Worm (Caenorhabditis elegans) whole organism, late embryonic: ENCODE data around the gene srx-67.

ENCODE experiments used
- C38D4.7 ChIP-seq: fragments of 200-800 bp; sonication (Bioruptor generic); optimal IDR thresholded peaks from 2 replicates; lab custom pipeline; 2018; ENCODE audit warnings: mild to moderate bottlenecking, missing genetic modification characterization, moderate library complexity, missing compliant biosample characterization
- K09A11.1 ChIP-seq: sonication (generic microtip); optimal IDR thresholded peaks from 2 replicates; lab custom pipeline; 2017; ENCODE audit warnings: antibody characterized with exemption, mild to moderate bottlenecking, missing genetic modification characterization, missing compliant biosample characterization; ENCODE audit not compliant: insufficient read depth
- T23F11.4 ChIP-seq: fragments of 200-800 bp; sonication (Bioruptor generic); optimal IDR thresholded peaks from 2 replicates; lab custom pipeline; 2018; ENCODE audit warnings: mild to moderate bottlenecking, missing genetic modification characterization, missing compliant biosample characterization
- ahr-1 ChIP-seq: sonication (generic microtip); optimal IDR thresholded peaks from 2 replicates; lab custom pipeline; 2016; ENCODE audit warnings: missing genetic modification characterization, missing compliant biosample characterization
- ceh-14 ChIP-seq: sonication (generic microtip); optimal IDR thresholded peaks from 2 replicates; lab custom pipeline; 2016; ENCODE audit warnings: missing genotype, missing genetic modification characterization, missing compliant biosample characterization
- ceh-18 ChIP-seq: sonication (generic microtip); optimal IDR thresholded peaks from 2 replicates; lab custom pipeline; 2016; ENCODE audit warnings: missing genetic modification characterization, missing compliant biosample characterization
- ceh-22 ChIP-seq: sonication (generic microtip); optimal IDR thresholded peaks from 2 replicates; lab custom pipeline; 2017; ENCODE audit warnings: missing biosample characterization, missing genetic modification characterization
- ceh-24 ChIP-seq: sonication (generic microtip); optimal IDR thresholded peaks from 2 replicates; lab custom pipeline; 2016; ENCODE audit warnings: mild to moderate bottlenecking, missing genetic modification characterization, missing compliant biosample characterization
- ceh-30 ChIP-seq: fragments of 150-350 bp; optimal IDR thresholded peaks from 2 replicates; lab custom pipeline; 2014; ENCODE audit warnings: missing biosample characterization, missing genetic modification characterization
- ceh-34 ChIP-seq: sonication (generic microtip); optimal IDR thresholded peaks from 2 replicates; lab custom pipeline; 2016; ENCODE audit warnings: mild to moderate bottlenecking, missing genetic modification characterization, missing compliant biosample characterization
- ceh-6 ChIP-seq: fragments of 200-800 bp; sonication (Bioruptor generic); optimal IDR thresholded peaks from 2 replicates; lab custom pipeline; 2018; ENCODE audit warnings: mild to moderate bottlenecking, missing genetic modification characterization, missing compliant biosample characterization
- ceh-9 ChIP-seq: sonication (generic microtip); optimal IDR thresholded peaks from 2 replicates; lab custom pipeline; 2016; ENCODE audit warnings: mild to moderate bottlenecking, missing genetic modification characterization, inconsistent platforms, missing compliant biosample characterization
- dve-1 ChIP-seq: sonication (generic microtip); optimal IDR thresholded peaks from 2 replicates; lab custom pipeline; 2017; ENCODE audit warnings: antibody characterized with exemption, mild to moderate bottlenecking, missing genetic modification characterization, missing compliant biosample characterization
- elt-2 ChIP-seq: sonication (generic microtip); optimal IDR thresholded peaks from 2 replicates; lab custom pipeline; 2016; ENCODE audit warnings: missing genetic modification reagents, missing genetic modification characterization, missing compliant biosample characterization
- elt-4 ChIP-seq: sonication (generic microtip); optimal IDR thresholded peaks from 2 replicates; lab custom pipeline; 2016; ENCODE audit warnings: missing genetic modification characterization, missing compliant biosample characterization
- ets-4 ChIP-seq: sonication (generic microtip); optimal IDR thresholded peaks from 2 replicates; lab custom pipeline; 2016; ENCODE audit warnings: missing genetic modification characterization, missing compliant biosample characterization
- gmeb-2 ChIP-seq: sonication (generic microtip); optimal IDR thresholded peaks from 2 replicates; lab custom pipeline; 2016; ENCODE audit warnings: missing genetic modification characterization, inconsistent platforms, missing compliant biosample characterization
- hlh-13 ChIP-seq: fragments of 200-800 bp; sonication (Bioruptor generic); optimal IDR thresholded peaks from 2 replicates; lab custom pipeline; 2018; ENCODE audit warnings: mild to moderate bottlenecking, missing genetic modification characterization, missing compliant biosample characterization
- hlh-15 ChIP-seq: sonication (generic microtip); optimal IDR thresholded peaks from 2 replicates; lab custom pipeline; 2016; ENCODE audit warnings: missing genetic modification characterization, missing compliant biosample characterization
- hlh-30 ChIP-seq: sonication (generic microtip); optimal IDR thresholded peaks from 2 replicates; lab custom pipeline; 2017; ENCODE audit warnings: antibody characterized with exemption, missing genetic modification characterization, missing compliant biosample characterization; ENCODE audit not compliant: insufficient read depth
- hlh-6 ChIP-seq: sonication (generic microtip); optimal IDR thresholded peaks from 2 replicates; lab custom pipeline; 2016; ENCODE audit warnings: missing genotype, missing genetic modification characterization, missing compliant biosample characterization
- lin-11 ChIP-seq: fragments of 200-800 bp; sonication (Bioruptor generic); optimal IDR thresholded peaks from 2 replicates; lab custom pipeline; 2018; ENCODE audit warnings: mild to moderate bottlenecking, missing genetic modification characterization, missing compliant biosample characterization
- madf-2 ChIP-seq: sonication (generic microtip); optimal IDR thresholded peaks from 2 replicates; lab custom pipeline; 2017; ENCODE audit warnings: missing genetic modification characterization, missing compliant biosample characterization
- mec-3 ChIP-seq: sonication (generic microtip); optimal IDR thresholded peaks from 2 replicates; lab custom pipeline; 2016; ENCODE audit warnings: borderline replicate concordance, missing genetic modification characterization, missing compliant biosample characterization
- nfya-1 ChIP-seq: sonication (generic microtip); optimal IDR thresholded peaks from 2 replicates; lab custom pipeline; 2017; ENCODE audit warnings: missing genetic modification characterization, mild to moderate bottlenecking, missing compliant biosample characterization, antibody characterized with exemption, moderate library complexity
- nhr-11 ChIP-seq: fragments of 150-350 bp; optimal IDR thresholded peaks from 2 replicates; lab custom pipeline; 2014; ENCODE audit warnings: missing biosample characterization, missing genetic modification characterization
- nhr-232 ChIP-seq: sonication (generic microtip); optimal IDR thresholded peaks from 2 replicates; lab custom pipeline; 2016; ENCODE audit warnings: missing genetic modification characterization, missing compliant biosample characterization
- pat-9 ChIP-seq: fragments of 200-800 bp; sonication (Bioruptor generic); optimal IDR thresholded peaks from 2 replicates; lab custom pipeline; 2018; ENCODE audit warnings: mild to moderate bottlenecking, missing genetic modification characterization, moderate library complexity, missing compliant biosample characterization
- pax-1 ChIP-seq: fragments of 150-350 bp; optimal IDR thresholded peaks from 2 replicates; lab custom pipeline; 2014; ENCODE audit warnings: missing biosample characterization, missing genetic modification characterization
- pha-2 ChIP-seq: sonication (generic microtip); optimal IDR thresholded peaks from 2 replicates; lab custom pipeline; 2017; ENCODE audit warnings: mild to moderate bottlenecking, missing genetic modification characterization, missing compliant biosample characterization
- pqm-1 ChIP-seq: sonication (generic microtip); optimal IDR thresholded peaks from 2 replicates; lab custom pipeline; 2016; ENCODE audit warnings: missing genetic modification characterization, missing compliant biosample characterization
- rnt-1 ChIP-seq: sonication (generic microtip); optimal IDR thresholded peaks from 2 replicates; lab custom pipeline; 2016; ENCODE audit warnings: missing genetic modification characterization, missing compliant biosample characterization
- sdc-2 ChIP-seq: sonication (generic microtip); optimal IDR thresholded peaks from 2 replicates; lab custom pipeline; 2016; ENCODE audit warnings: missing genotype, missing genetic modification characterization, missing compliant biosample characterization
- sox-2 ChIP-seq: fragments of 200-800 bp; sonication (Bioruptor generic); IDR thresholded peaks from 2 replicates; pipeline ENCODE4 v1.3.6; 2022; ENCODE audit warnings: missing genetic modification reagents, missing genetic modification characterization, missing compliant biosample characterization
- syd-9 ChIP-seq: sonication (generic microtip); optimal IDR thresholded peaks from 2 replicates; lab custom pipeline; 2016; ENCODE audit warnings: mild to moderate bottlenecking, missing genetic modification characterization, moderate library complexity, missing compliant biosample characterization
- tbx-2 ChIP-seq: sonication (generic microtip); optimal IDR thresholded peaks from 2 replicates; lab custom pipeline; 2016; ENCODE audit warnings: missing genetic modification characterization, missing compliant biosample characterization
- tbx-7 ChIP-seq: sonication (generic microtip); optimal IDR thresholded peaks from 2 replicates; lab custom pipeline; 2016; ENCODE audit warnings: missing genotype, missing genetic modification characterization, missing compliant biosample characterization
- ttx-3 ChIP-seq: sonication (generic microtip); optimal IDR thresholded peaks from 2 replicates; lab custom pipeline; 2016; ENCODE audit warnings: missing genetic modification reagents, missing genetic modification characterization, missing compliant biosample characterization
- unc-3 ChIP-seq, 2 experiments: fragments of 200-800 bp in 1 of 2; sonication (Bioruptor generic) in 1 of 2; sonication (generic microtip) in 1 of 2; conservative IDR thresholded peaks in 1 of 2; optimal IDR thresholded peaks in 1 of 2; 2 replicates each; pipeline versions ENCODE4 v1.3.6 to Lab custom; 2016 to 2022; ENCODE audit warnings: missing compliant biosample characterization in 2 of 2, missing genetic modification characterization in 2 of 2, missing genetic modification reagents in 1 of 2
- unc-42 ChIP-seq: sonication (generic microtip); optimal IDR thresholded peaks from 2 replicates; lab custom pipeline; 2016; ENCODE audit warnings: missing genotype, missing genetic modification characterization, missing compliant biosample characterization

The srx-67 gene

DNA sequence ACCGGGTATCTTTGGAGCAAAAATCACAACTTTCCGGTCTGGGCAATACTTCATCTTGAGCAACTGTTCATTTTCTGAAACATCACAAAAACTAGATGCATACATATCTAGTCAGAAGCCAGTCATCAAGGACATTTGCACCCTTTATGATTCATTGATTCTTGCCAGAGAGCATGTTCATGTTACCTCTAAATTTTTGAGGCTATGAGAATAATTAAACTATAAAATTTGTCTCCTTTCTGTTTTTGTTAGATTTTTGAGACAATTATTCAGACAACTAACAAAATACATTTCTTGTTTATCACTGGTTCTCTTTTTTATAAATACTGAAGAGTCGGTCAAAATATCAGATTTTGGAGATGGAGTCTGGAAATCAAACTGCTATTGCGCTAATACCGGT, at the start of gene srx-67:
TSS of gene srx-67 (plus strand) at position 301 of the 400 bp plus-strand sequence.
- TF ChIP-seq ahr-1 (tag; lab: Kevin White, UChicago), result no peak
- TF ChIP-seq elt-2, result no peak
- no peak for TF ChIP-seq syd-9 (tag; lab: Kevin White, UChicago)
- no peak for TF ChIP-seq elt-4
- no peak for TF ChIP-seq tbx-2 (tag; lab: Kevin White, UChicago)
- no peak for TF ChIP-seq pqm-1
- no peak for TF ChIP-seq tbx-7 (tag; lab: Kevin White, UChicago)

DNA sequence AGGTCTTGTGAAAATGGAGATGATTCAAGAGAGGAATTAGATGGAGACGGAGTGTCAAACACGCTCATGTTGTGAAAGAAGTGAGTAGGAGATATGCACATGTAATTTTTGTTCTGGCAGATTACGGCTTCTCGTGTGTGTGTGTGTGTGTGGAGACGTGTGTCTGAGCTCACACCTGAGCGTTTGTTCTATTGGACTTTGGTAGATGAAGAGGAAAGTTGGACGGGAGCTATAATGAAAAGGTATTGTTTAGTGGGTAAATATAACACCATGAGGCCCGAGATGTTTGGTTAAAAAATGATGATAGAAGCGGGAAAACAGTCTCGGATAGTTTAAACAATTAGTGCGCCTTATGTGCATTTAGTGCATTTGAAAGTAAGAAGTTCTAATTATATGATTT, 47.7 kb upstream of the srx-67 start, which contains the start of gene nhr-157:
TSS of gene nhr-157 (minus strand) at position 101 of the 400 bp plus-strand sequence.
- TF ChIP-seq hlh-30 (tag; lab: Kevin White, UChicago) (no peak), elt-2 (no peak), nhr-11 (tag; lab: Kevin White, UChicago) (no peak), ceh-14 (tag; lab: Kevin White, UChicago) (no peak), ceh-9 (tag; lab: Kevin White, UChicago) (no peak)

DNA sequence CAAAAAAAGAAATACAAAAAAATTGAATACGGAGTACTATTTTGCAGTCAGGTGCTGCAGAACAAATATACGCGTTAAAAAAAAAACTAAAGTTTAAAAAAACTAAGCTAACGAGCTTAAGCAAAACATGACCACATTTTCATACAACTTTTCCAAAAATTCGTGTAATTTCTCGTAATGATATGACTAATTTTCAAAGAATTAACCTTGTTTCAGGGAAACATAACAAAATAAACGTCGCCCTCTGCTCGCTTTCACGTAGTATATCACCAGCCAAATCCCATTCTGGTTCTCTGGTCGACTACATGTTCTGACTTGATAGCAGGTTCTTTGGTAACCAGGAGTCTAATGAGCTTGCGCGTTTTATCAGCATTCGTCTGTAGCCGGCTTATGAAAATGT, 46.2 kb upstream of the srx-67 start:
- TF ChIP-seq gmeb-2 (no peak), unc-3 (GFP tag; conservative IDR thresholded peaks at IDR 0.05; lab: Robert Waterston, UW) (no peak), unc-3 (tag; optimal IDR thresholded peaks at IDR 0.05; lab: Kevin White, UChicago) (no peak), nhr-232 (tag; lab: Kevin White, UChicago) (no peak), mec-3 (no peak), ceh-34 (tag; lab: Kevin White, UChicago) (no peak), nfya-1 (tag; lab: Kevin White, UChicago) (no peak), unc-42 (tag; lab: Kevin White, UChicago) (no peak), sox-2 (GFP tag; lab: Robert Waterston, UW) (no peak), pax-1 (tag; lab: Kevin White, UChicago) (no peak), ceh-22 (tag; lab: Kevin White, UChicago) (no peak), T23F11.4 (no peak), ceh-9 (tag; lab: Kevin White, UChicago) (no peak), lin-11 (tag; lab: Kevin White, UChicago) (no peak), pha-2 (tag; lab: Kevin White, UChicago) (no peak), madf-2 (tag; lab: Kevin White, UChicago) (no peak), ceh-18 (no peak)

DNA sequence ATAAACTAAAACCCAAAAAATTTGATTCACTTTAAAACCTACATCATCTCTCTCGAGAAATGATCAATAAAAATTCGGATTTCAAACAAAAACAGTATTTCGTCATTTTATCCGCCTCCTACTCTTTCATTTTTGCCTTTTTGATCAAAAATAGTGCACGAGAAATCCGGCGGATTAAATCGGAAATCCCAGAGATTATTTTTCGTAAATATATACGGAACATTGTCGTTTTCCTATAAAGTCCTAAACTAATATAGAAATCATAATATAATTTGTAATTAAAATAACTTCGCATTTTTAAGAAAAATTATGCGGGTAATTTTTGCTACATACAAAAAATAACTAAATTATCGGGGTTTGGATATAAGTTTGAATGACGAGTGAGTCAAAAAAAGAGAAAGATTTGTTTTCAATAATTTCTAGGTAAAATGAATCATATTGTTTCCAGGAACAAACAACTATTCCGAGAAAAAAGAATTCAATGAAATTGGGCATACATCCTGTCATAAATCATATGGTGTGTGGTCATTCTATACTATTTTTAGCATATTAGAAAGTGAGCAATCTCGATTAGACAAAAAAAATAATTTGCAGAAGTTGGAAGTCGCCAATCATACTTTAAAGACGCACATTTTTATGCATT, 42.4 kb upstream of the srx-67 start, which contains the start of gene nhr-158:
TSS of gene nhr-158 (minus strand) at position 51 of the 643 bp plus-strand sequence.
- TF ChIP-seq hlh-13 (GFP tag; lab: Kevin White, UChicago), result no peak
- no peak for TF ChIP-seq ceh-30 (tag; lab: Kevin White, UChicago)
- no peak for TF ChIP-seq ttx-3 (tag; lab: Kevin White, UChicago)
- TF ChIP-seq C38D4.7 (GFP tag; lab: Kevin White, UChicago), result no peak
- TF ChIP-seq madf-2 (tag; lab: Kevin White, UChicago), result no peak
- no peak for TF ChIP-seq hlh-15
- no peak for TF ChIP-seq sdc-2 (tag; lab: Kevin White, UChicago)
- no peak for TF ChIP-seq hlh-6 (tag; lab: Kevin White, UChicago)
- no peak for TF ChIP-seq ets-4
- no peak for TF ChIP-seq ceh-24 (tag; lab: Kevin White, UChicago)
- TF ChIP-seq K09A11.1 (tag; lab: Kevin White, UChicago), result no peak
- TF ChIP-seq dve-1 (tag; lab: Kevin White, UChicago), result no peak
- TF ChIP-seq ceh-6 (GFP tag; lab: Kevin White, UChicago), result no peak
- no peak for TF ChIP-seq syd-9 (tag; lab: Kevin White, UChicago)
- no peak for TF ChIP-seq rnt-1
- no peak for TF ChIP-seq sox-2 (GFP tag; lab: Robert Waterston, UW)
- no peak for TF ChIP-seq lin-11 (tag; lab: Kevin White, UChicago)
- TF ChIP-seq ceh-14 (tag; lab: Kevin White, UChicago), result no peak
- no peak for TF ChIP-seq pat-9 (tag; lab: Kevin White, UChicago)
